Worm (Caenorhabditis elegans) whole organism, mixed stage, embryonic: ENCODE results near the gene srh-47.

Experiments
- M03D4.4 ChIP-seq: sonication (generic microtip); optimal IDR thresholded peaks from 2 replicates; lab custom pipeline; 2017; ENCODE audit warnings: mild to moderate bottlenecking, missing genetic modification characterization, missing compliant biosample characterization
- bed-3 ChIP-seq: fragments of 200-800 bp; sonication (Bioruptor generic); optimal IDR thresholded peaks from 3 replicates; lab custom pipeline; 2018; ENCODE audit warnings: mild to moderate bottlenecking, missing genetic modification characterization, moderate library complexity, missing compliant biosample characterization
- ceh-39 ChIP-seq: fragments of 150-350 bp; optimal IDR thresholded peaks from 2 replicates; lab custom pipeline; 2014; ENCODE audit warnings: missing biosample characterization, missing genetic modification characterization
- ceh-43 ChIP-seq: fragments of 200-800 bp; sonication (Bioruptor generic); optimal IDR thresholded peaks from 2 replicates; lab custom pipeline; 2018; ENCODE audit warnings: mild to moderate bottlenecking, missing genetic modification characterization, moderate library complexity, missing compliant biosample characterization
- ceh-83 ChIP-seq: fragments of 200-800 bp; sonication (Bioruptor generic); optimal IDR thresholded peaks from 2 replicates; lab custom pipeline; 2018; ENCODE audit warnings: mild to moderate bottlenecking, missing genetic modification characterization, missing compliant biosample characterization
- ces-1 ChIP-seq: fragments of 150-350 bp; optimal IDR thresholded peaks from 2 replicates; lab custom pipeline; 2014; ENCODE audit warnings: missing biosample characterization, missing genetic modification reagents, missing genetic modification characterization
- cnd-1 ChIP-seq: fragments of 200-800 bp; sonication (Bioruptor generic); optimal IDR thresholded peaks from 2 replicates; lab custom pipeline; 2018; ENCODE audit warnings: mild to moderate bottlenecking, missing genetic modification characterization, missing compliant biosample characterization
- drap-1 ChIP-seq: fragments of 200-800 bp; sonication (Bioruptor generic); optimal IDR thresholded peaks from 3 replicates; lab custom pipeline; 2018; ENCODE audit warnings: mild to moderate bottlenecking, missing genetic modification characterization, missing compliant biosample characterization
- elt-1 ChIP-seq: sonication (generic microtip); optimal IDR thresholded peaks from 2 replicates; lab custom pipeline; 2017; ENCODE audit warnings: missing genetic modification characterization, mild to moderate bottlenecking, missing compliant biosample characterization, antibody characterized with exemption, moderate library complexity, borderline replicate concordance; ENCODE audit not compliant: insufficient read depth
- elt-3 ChIP-seq: fragments of 150-350 bp; optimal IDR thresholded peaks from 2 replicates; lab custom pipeline; 2014; ENCODE audit warnings: missing biosample characterization, missing genetic modification characterization
- flh-1 ChIP-seq: fragments of 200-800 bp; sonication (Bioruptor generic); optimal IDR thresholded peaks from 2 replicates; lab custom pipeline; 2018; ENCODE audit warnings: mild to moderate bottlenecking, missing genetic modification characterization, moderate library complexity, missing compliant biosample characterization
- hlh-1 ChIP-seq: fragments of 150-350 bp; optimal IDR thresholded peaks from 2 replicates; lab custom pipeline; 2014; ENCODE audit warnings: missing biosample characterization, missing genetic modification reagents, missing genetic modification characterization
- lin-13 ChIP-seq: fragments of 150-350 bp; optimal IDR thresholded peaks from 2 replicates; lab custom pipeline; 2014; ENCODE audit warnings: missing biosample characterization, missing genetic modification characterization
- lin-32 ChIP-seq: fragments of 200-800 bp; sonication (Bioruptor generic); optimal IDR thresholded peaks from 2 replicates; lab custom pipeline; 2018; ENCODE audit warnings: mild to moderate bottlenecking, missing genetic modification characterization, missing compliant biosample characterization
- lsy-2 ChIP-seq: fragments of 150-350 bp; optimal IDR thresholded peaks from 2 replicates; lab custom pipeline; 2014; ENCODE audit warnings: missing biosample characterization, missing genetic modification characterization
- mab-5 ChIP-seq: fragments of 150-350 bp; optimal IDR thresholded peaks from 2 replicates; lab custom pipeline; 2014; ENCODE audit warnings: missing biosample characterization, missing genetic modification characterization
- mep-1 ChIP-seq: fragments of 150-350 bp; optimal IDR thresholded peaks from 2 replicates; lab custom pipeline; 2017; ENCODE audit warnings: missing biosample characterization, missing genetic modification reagents, missing genetic modification characterization, inconsistent platforms
- mls-2 ChIP-seq: sonication (generic microtip); optimal IDR thresholded peaks from 2 replicates; lab custom pipeline; 2016; ENCODE audit warnings: mild to moderate bottlenecking, missing genetic modification characterization, moderate library complexity, missing compliant biosample characterization
- nhr-12 ChIP-seq: fragments of 150-350 bp; optimal IDR thresholded peaks from 2 replicates; lab custom pipeline; 2014; ENCODE audit warnings: missing biosample characterization, missing genetic modification characterization
- nhr-2 ChIP-seq: fragments of 150-350 bp; optimal IDR thresholded peaks from 2 replicates; lab custom pipeline; 2014; ENCODE audit warnings: missing biosample characterization, missing genetic modification characterization
- nhr-237 ChIP-seq: fragments of 150-350 bp; optimal IDR thresholded peaks from 2 replicates; lab custom pipeline; 2014; ENCODE audit warnings: missing biosample characterization, missing genetic modification characterization
- nhr-28 ChIP-seq: fragments of 150-350 bp; optimal IDR thresholded peaks from 2 replicates; lab custom pipeline; 2014; ENCODE audit warnings: missing biosample characterization, missing genetic modification characterization
- pha-4 ChIP-seq: fragments of 150-350 bp; optimal IDR thresholded peaks from 2 replicates; lab custom pipeline; 2018; ENCODE audit warnings: missing biosample characterization, missing genetic modification reagents, missing genetic modification characterization
- snpc-4 ChIP-seq: fragments of 150-350 bp; optimal IDR thresholded peaks from 2 replicates; lab custom pipeline; 2014; ENCODE audit warnings: missing biosample characterization, missing genetic modification characterization
- sptf-1 ChIP-seq: sonication (generic microtip); optimal IDR thresholded peaks from 2 replicates; lab custom pipeline; 2017; ENCODE audit warnings: mild to moderate bottlenecking, missing genetic modification characterization, moderate library complexity, missing compliant biosample characterization
- tbx-8 ChIP-seq: fragments of 200-800 bp; sonication (Bioruptor generic); optimal IDR thresholded peaks from 2 replicates; lab custom pipeline; 2018; ENCODE audit warnings: mild to moderate bottlenecking, missing genetic modification characterization, moderate library complexity, missing compliant biosample characterization
- unc-120 ChIP-seq: sonication (generic microtip); optimal IDR thresholded peaks from 2 replicates; lab custom pipeline; 2017; ENCODE audit warnings: missing genetic modification characterization, missing compliant biosample characterization; ENCODE audit not compliant: poor library complexity, severe bottlenecking
- unc-39 ChIP-seq: fragments of 150-350 bp; optimal IDR thresholded peaks from 2 replicates; lab custom pipeline; 2014; ENCODE audit warnings: missing biosample characterization, missing genetic modification characterization
- zip-8 ChIP-seq: fragments of 150-350 bp; optimal IDR thresholded peaks from 2 replicates; lab custom pipeline; 2014; ENCODE audit warnings: missing biosample characterization, missing genetic modification characterization
- ztf-11 ChIP-seq: fragments of 150-350 bp; optimal IDR thresholded peaks from 2 replicates; lab custom pipeline; 2014; ENCODE audit warnings: missing biosample characterization, missing genetic modification characterization

srh-47 gene

ce11 chrV:11300539-11300938 is at the start of gene srh-47:
TSS of gene srh-47 (minus strand) at chrV:11300639.
- TF ChIP-seq tbx-8 (GFP tag; lab: Kevin White, UChicago) = no peak

ce11 chrV:11346912-11347311 is 46.5 kb upstream of the srh-47 start, which contains the start of gene grl-7:
TSS of gene grl-7 (minus strand) at chrV:11347012.
- no peak for TF ChIP-seq flh-1
- no peak for TF ChIP-seq zip-8 (tag; lab: Kevin White, UChicago)
- no peak for TF ChIP-seq mls-2 (tag; lab: Kevin White, UChicago)
- TF ChIP-seq tbx-8 (GFP tag; lab: Kevin White, UChicago) = no peak
- no peak for TF ChIP-seq nhr-28 (tag; lab: Kevin White, UChicago)
- TF ChIP-seq lsy-2 (tag; lab: Kevin White, UChicago) = no peak
- no peak for TF ChIP-seq cnd-1
- no peak for TF ChIP-seq snpc-4
- no peak for TF ChIP-seq bed-3
- no peak for TF ChIP-seq ceh-39 (tag; lab: Kevin White, UChicago)
- TF ChIP-seq nhr-237 = no peak
- TF ChIP-seq ceh-43 (GFP tag; lab: Kevin White, UChicago) = no peak
- TF ChIP-seq drap-1 (GFP tag; lab: Kevin White, UChicago) = no peak
- no peak for TF ChIP-seq mab-5 (tag; lab: Kevin White, UChicago)
- no peak for TF ChIP-seq nhr-12 (tag; lab: Kevin White, UChicago)
- TF ChIP-seq pha-4 (tag; lab: Kevin White, UChicago) = no peak
- TF ChIP-seq unc-120 (tag; lab: Kevin White, UChicago) = no peak
- no peak for TF ChIP-seq hlh-1
- TF ChIP-seq sptf-1 (tag; lab: Kevin White, UChicago) = no peak
- TF ChIP-seq unc-39 (tag; lab: Kevin White, UChicago) = no peak

ce11 chrV:11344816-11345336 is 44.4 kb upstream of the srh-47 start:
- TF ChIP-seq nhr-28 (tag; lab: Kevin White, UChicago) (no peak), nhr-2 (tag; lab: Kevin White, UChicago) (peak; percentile 10), lin-13 (tag; lab: Kevin White, UChicago) (no peak), mep-1 (tag; lab: Kevin White, UChicago) (no peak), ceh-43 (GFP tag; lab: Kevin White, UChicago) (no peak), M03D4.4 (no peak), ceh-39 (tag; lab: Kevin White, UChicago) (no peak), nhr-237 (no peak), sptf-1 (tag; lab: Kevin White, UChicago) (peak; percentile 13), ztf-11 (tag; lab: Kevin White, UChicago) (no peak), elt-3 (no peak), ceh-83 (GFP tag; lab: Kevin White, UChicago) (no peak), mls-2 (tag; lab: Kevin White, UChicago) (no peak), nhr-12 (tag; lab: Kevin White, UChicago) (no peak), cnd-1 (peak; percentile 3), unc-39 (tag; lab: Kevin White, UChicago) (no peak), snpc-4 (no peak), elt-1 (tag; lab: Kevin White, UChicago) (no peak), ces-1 (peak; percentile 22), flh-1 (no peak)
- TF ChIP-seq, all 35 proteins: peak for 4

- peak; percentile 76 for TF ChIP-seq elt-1 (tag; lab: Kevin White, UChicago)
- TF ChIP-seq drap-1 (GFP tag; lab: Kevin White, UChicago) = no peak
- no peak for TF ChIP-seq M03D4.4
Observed at ce11 chrV:11344112-11344511, 43.7 kb upstream of the srh-47 start.

- TF ChIP-seq lin-32 (GFP tag; lab: Kevin White, UChicago) (no peak), ces-1 (peak; percentile 94)
Observed at ce11 chrV:11341913-11342312, 41.5 kb upstream of the srh-47 start, which contains the start of gene T02E9.5. TSS of gene T02E9.5 (plus strand) at chrV:11342233.
